Worm (Caenorhabditis elegans): ENCODE data around the gene C33D3.4.

The C33D3.4 gene

DNA sequence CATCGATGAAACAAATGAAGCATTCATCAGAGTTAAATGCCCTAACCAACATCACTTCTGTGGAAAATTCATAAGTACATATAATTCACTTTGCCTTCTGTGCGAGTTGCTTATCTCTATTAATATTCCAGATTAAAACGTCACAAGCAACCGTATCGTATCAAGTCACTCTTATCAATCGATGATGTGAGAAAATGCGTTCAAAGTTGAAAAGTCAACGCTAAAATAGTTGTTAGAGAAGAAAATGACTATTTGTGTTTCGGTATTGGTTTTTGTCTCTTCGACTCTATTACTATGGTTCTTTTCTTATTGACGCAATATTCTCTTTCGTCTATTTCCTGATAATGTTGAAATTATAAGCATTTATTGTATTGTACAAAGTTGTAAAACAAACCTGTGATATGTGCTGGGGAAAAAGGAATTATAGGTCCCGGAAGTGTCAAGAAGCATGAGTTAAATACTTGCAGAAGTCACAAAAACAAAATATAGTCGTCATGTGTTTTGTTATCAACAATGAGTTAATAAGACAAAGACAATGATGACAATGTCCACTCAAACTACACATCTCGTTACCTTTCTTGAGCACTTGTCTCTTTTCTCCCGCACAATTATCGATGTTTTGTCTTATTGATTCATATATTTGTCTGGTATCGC lies 43.4 kb downstream of the C33D3.4 start (continued):
- TF ChIP-seq nhr-25 (tag; optimal IDR thresholded peaks at IDR 0.05; ENCODE audit: borderline replicate concordance, insufficient read depth) = no peak
- TF ChIP-seq R02D3.7 (tag; optimal IDR thresholded peaks at IDR 0.05) = no peak
- peak; percentile 57 for TF ChIP-seq dve-1 (tag; optimal IDR thresholded peaks at IDR 0.05; ENCODE audit: insufficient read depth)
- peak; percentile 50 for TF ChIP-seq hlh-11 (tag; optimal IDR thresholded peaks at IDR 0.05)
- TF ChIP-seq nhr-28 (tag; optimal IDR thresholded peaks at IDR 0.05) = peak; percentile 40
- TF ChIP-seq daf-8 (GFP tag; IDR thresholded peaks at IDR 0.05) = no peak

DNA sequence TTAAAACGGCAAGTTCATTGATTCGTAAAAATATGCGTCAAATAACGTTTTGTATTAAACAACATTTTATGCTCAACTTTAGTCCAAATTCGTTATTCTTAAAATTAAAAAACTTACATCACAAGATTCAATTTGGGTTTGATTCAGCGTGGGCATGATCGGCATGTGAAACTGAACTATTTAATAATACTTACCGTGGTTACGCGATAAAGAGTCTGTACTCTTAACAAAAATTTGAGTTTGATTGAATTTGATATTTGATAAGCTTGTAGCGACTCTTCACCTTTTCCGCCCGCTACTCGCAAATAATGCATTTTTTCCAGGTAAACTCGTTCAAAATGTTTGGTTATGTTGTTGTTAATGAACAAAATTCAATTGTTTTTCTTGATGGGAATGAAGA lies 44.6 kb downstream of the C33D3.4 start, which contains the start of gene glo-3:
Gene glo-3, plus strand, starts transcription at position 253 of the 400 bp plus-strand sequence.
- TF ChIP-seq mdl-1 (tag; optimal IDR thresholded peaks at IDR 0.05) (no peak), duxl-1 (tag; optimal IDR thresholded peaks at IDR 0.05; ENCODE audit: poor library complexity) (no peak), nhr-25 (tag; optimal IDR thresholded peaks at IDR 0.05; ENCODE audit: borderline replicate concordance, insufficient read depth) (no peak), ceh-82 (tag; optimal IDR thresholded peaks at IDR 0.05) (no peak), mdt-29 (GFP tag; IDR thresholded peaks at IDR 0.05) (no peak), aly-2 (tag; optimal IDR thresholded peaks at IDR 0.05) (no peak), hlh-30 (tag; optimal IDR thresholded peaks at IDR 0.05; ENCODE audit: insufficient read depth) (peak; percentile 53), nhr-41 (GFP tag; IDR thresholded peaks at IDR 0.05) (no peak), Y48G9A.11 (GFP tag; IDR thresholded peaks at IDR 0.05) (no peak), zfp-3 (GFP tag; conservative IDR thresholded peaks at IDR 0.05) (no peak), ces-1 (GFP tag; optimal IDR thresholded peaks at IDR 0.05) (no peak), sdz-12 (GFP tag; optimal IDR thresholded peaks at IDR 0.05) (no peak), nhr-28 (tag; optimal IDR thresholded peaks at IDR 0.05) (peak; percentile 26), Y75B8A.6 (GFP tag; IDR thresholded peaks at IDR 0.05) (no peak), jun-1 (tag; optimal IDR thresholded peaks at IDR 0.05) (no peak), pqm-1 (tag; optimal IDR thresholded peaks at IDR 0.05) (peak; percentile 9), unc-130 (GFP tag; optimal IDR thresholded peaks at IDR 0.05) (no peak), dmd-8 (GFP tag; IDR thresholded peaks at IDR 0.05) (no peak), F44E2.7 (GFP tag; IDR thresholded peaks at IDR 0.05) (no peak), ceh-32 (tag; optimal IDR thresholded peaks at IDR 0.05; ENCODE audit: poor library complexity) (no peak), lin-1 (GFP tag; IDR thresholded peaks at IDR 0.05) (no peak), lin-39 (tag; optimal IDR thresholded peaks at IDR 0.05) (no peak), vab-7 (GFP tag; IDR thresholded peaks at IDR 0.05) (no peak), ctbp-1 (GFP tag; IDR thresholded peaks at IDR 0.05) (no peak), mes-2 (tag; optimal IDR thresholded peaks at IDR 0.05; ENCODE audit: poor library complexity, severe bottlenecking) (no peak), hlh-11 (tag; optimal IDR thresholded peaks at IDR 0.05) (peak; percentile 24), ZK337.2 (GFP tag; IDR thresholded peaks at IDR 0.05) (no peak), tra-1 (GFP tag; IDR thresholded peaks at IDR 0.05) (no peak), zip-2 (tag; optimal IDR thresholded peaks at IDR 0.05) (no peak), unc-62 (GFP tag; optimal IDR thresholded peaks at IDR 0.05 in 1 of 2) (no peak), unc-62 (tag; optimal IDR thresholded peaks at IDR 0.05) (no peak), spr-1 (tag; optimal IDR thresholded peaks at IDR 0.05) (no peak), lir-3 (tag; optimal IDR thresholded peaks at IDR 0.05) (no peak), madf-5 (GFP tag; IDR thresholded peaks at IDR 0.05) (no peak), daf-8 (GFP tag; IDR thresholded peaks at IDR 0.05) (no peak), zag-1 (tag; optimal IDR thresholded peaks at IDR 0.05) (no peak), hmg-1.1 (GFP tag; IDR thresholded peaks at IDR 0.05) (no peak), F26F4.8 (GFP tag; conservative IDR thresholded peaks at IDR 0.05) (no peak), fos-1 (tag; optimal IDR thresholded peaks at IDR 0.05) (no peak), unc-39 (tag; optimal IDR thresholded peaks at IDR 0.05) (no peak), dve-1 (tag; optimal IDR thresholded peaks at IDR 0.05; ENCODE audit: insufficient read depth) (peak; percentile 37), rbr-2 (tag; optimal IDR thresholded peaks at IDR 0.05) (no peak), dpl-1 (GFP tag; optimal IDR thresholded peaks at IDR 0.05) (no peak), snpc-1.2 (GFP tag; IDR thresholded peaks at IDR 0.05) (no peak), daf-16 (GFP tag; optimal IDR thresholded peaks at IDR 0.05) (no peak), daf-16 (tag; optimal IDR thresholded peaks at IDR 0.05) (peak; percentile 21), Y105C5A.15 (GFP tag; IDR thresholded peaks at IDR 0.05) (no peak)

Data from whole organism, L4 larva.